Fruit fly (Drosophila melanogaster) whole organism, embryonic: ENCODE measurements around the gene Or74a.

Experiments
- ATbp ChIP-seq: fragments of 200-800 bp; sonication (Bioruptor generic); optimal IDR thresholded peaks from 2 replicates; lab custom pipeline; 2017; ENCODE audit warnings: missing biosample characterization, mild to moderate bottlenecking, missing genetic modification characterization, missing genetic modification reagents
- Antp ChIP-seq: fragments of 200-800 bp; sonication (Bioruptor generic); optimal IDR thresholded peaks from 3 replicates; lab custom pipeline; 2016; ENCODE audit warnings: missing biosample characterization, missing genetic modification characterization
- CG11695 ChIP-seq: fragments of 200-800 bp; sonication (Bioruptor generic); IDR thresholded peaks from 3 replicates; pipeline ENCODE4 v1.3.6; 2022; ENCODE audit warnings: missing biosample characterization, missing genetic modification characterization
- CG12155 ChIP-seq: fragments of 200-800 bp; sonication (Bioruptor generic); optimal IDR thresholded peaks from 3 replicates; lab custom pipeline; 2016; ENCODE audit warnings: missing biosample characterization, missing genetic modification characterization
- CG12942 ChIP-seq: fragments of 200-800 bp; sonication (Bioruptor generic); optimal IDR thresholded peaks from 3 replicates; lab custom pipeline; 2016; ENCODE audit warnings: missing biosample characterization, missing genetic modification characterization
- CG13624 ChIP-seq: fragments of 200-800 bp; sonication (Bioruptor generic); optimal IDR thresholded peaks from 2 replicates; lab custom pipeline; 2016; ENCODE audit warnings: missing biosample characterization, missing genetic modification characterization
- CG14667 ChIP-seq: fragments of 200-800 bp; sonication (Bioruptor generic); IDR thresholded peaks from 2 replicates; pipeline ENCODE4 v1.3.6; 2022; ENCODE audit warnings: missing biosample characterization, missing genetic modification characterization
- CG16779 ChIP-seq: fragments of 200-800 bp; sonication (Bioruptor generic); IDR thresholded peaks from 2 replicates; pipeline ENCODE4 v1.3.6; 2022; ENCODE audit warnings: missing biosample characterization, missing genetic modification characterization
- CG17328 ChIP-seq: fragments of 200-800 bp; sonication (Bioruptor generic); IDR thresholded peaks from 2 replicates; pipeline ENCODE4 v1.3.6; 2022; ENCODE audit warnings: missing biosample characterization, missing genetic modification characterization
- CG18599 ChIP-seq: fragments of 200-800 bp; sonication (Bioruptor generic); optimal IDR thresholded peaks from 3 replicates; lab custom pipeline; 2017; ENCODE audit warnings: missing biosample characterization, missing genetic modification characterization, mild to moderate bottlenecking, moderate library complexity, missing genetic modification reagents
- CG2202 ChIP-seq: fragments of 200-800 bp; sonication (Bioruptor generic); optimal IDR thresholded peaks from 2 replicates; lab custom pipeline; 2018; ENCODE audit warnings: missing biosample characterization, mild to moderate bottlenecking, missing genetic modification characterization
- CG2678 ChIP-seq: fragments of 200-800 bp; sonication (Bioruptor generic); optimal IDR thresholded peaks from 3 replicates; lab custom pipeline; 2019; ENCODE audit warnings: missing biosample characterization, mild to moderate bottlenecking, missing genetic modification characterization, moderate library complexity
- CG32767 ChIP-seq: fragments of 200-800 bp; sonication (Bioruptor generic); IDR thresholded peaks from 2 replicates; pipeline ENCODE4 v1.3.6; 2022; ENCODE audit warnings: missing biosample characterization, missing genetic modification characterization
- CG4404 ChIP-seq: fragments of 200-800 bp; sonication (Bioruptor generic); IDR thresholded peaks from 2 replicates; pipeline ENCODE4 v1.3.6; 2022; ENCODE audit warnings: missing biosample characterization, missing genetic modification characterization
- CG4707 ChIP-seq: fragments of 200-800 bp; sonication (Bioruptor generic); optimal IDR thresholded peaks from 2 replicates; lab custom pipeline; 2018; ENCODE audit warnings: missing biosample characterization, mild to moderate bottlenecking, missing genetic modification characterization, moderate library complexity
- CG5245 ChIP-seq: fragments of 200-800 bp; sonication (Bioruptor generic); optimal IDR thresholded peaks from 3 replicates; lab custom pipeline; 2016; ENCODE audit warnings: missing biosample characterization, missing genetic modification characterization
- CG6654 ChIP-seq: fragments of 200-800 bp; sonication (Bioruptor generic); optimal IDR thresholded peaks from 2 replicates; lab custom pipeline; 2017; ENCODE audit warnings: missing biosample characterization, mild to moderate bottlenecking, missing genetic modification characterization
- CG6765 ChIP-seq: fragments of 200-800 bp; sonication (Bioruptor generic); optimal IDR thresholded peaks from 3 replicates; lab custom pipeline; 2017; ENCODE audit warnings: missing biosample characterization, mild to moderate bottlenecking, missing genetic modification characterization
- CG7928 ChIP-seq: fragments of 200-800 bp; sonication (Bioruptor generic); optimal IDR thresholded peaks from 2 replicates; lab custom pipeline; 2017; ENCODE audit warnings: missing biosample characterization, mild to moderate bottlenecking, missing genetic modification characterization
- CG8290 ChIP-seq, 3 experiments: fragments of 200-800 bp; sonication (Bioruptor generic); optimal IDR thresholded peaks; 2 replicates each; lab custom pipeline; 2016 to 2019; ENCODE audit warnings: missing biosample characterization in 3 of 3, missing genetic modification characterization in 3 of 3, mild to moderate bottlenecking in 2 of 3, moderate library complexity in 1 of 3
- CG9437 ChIP-seq: fragments of 200-800 bp; sonication (Bioruptor generic); optimal IDR thresholded peaks from 2 replicates; lab custom pipeline; 2018; ENCODE audit warnings: missing biosample characterization, mild to moderate bottlenecking, missing genetic modification characterization
- CG9876 ChIP-seq: fragments of 200-800 bp; sonication (Bioruptor generic); optimal IDR thresholded peaks from 2 replicates; lab custom pipeline; 2016; ENCODE audit warnings: missing biosample characterization, missing genetic modification characterization
- D19B ChIP-seq: fragments of 200-800 bp; sonication (Bioruptor generic); optimal IDR thresholded peaks from 2 replicates; lab custom pipeline; 2017; ENCODE audit warnings: missing biosample characterization, mild to moderate bottlenecking, missing genetic modification characterization
- Dek ChIP-seq: fragments of 200-800 bp; sonication (Bioruptor generic); optimal IDR thresholded peaks from 3 replicates; lab custom pipeline; 2019; ENCODE audit warnings: missing biosample characterization, mild to moderate bottlenecking, missing genetic modification characterization, moderate library complexity
- Dip2 ChIP-seq: fragments of 200-800 bp; sonication (Bioruptor generic); IDR thresholded peaks from 2 replicates; pipeline ENCODE4 v1.3.6; 2022; ENCODE audit warnings: missing biosample characterization, missing genetic modification characterization
- Doc3 ChIP-seq: fragments of 200-800 bp; sonication (Bioruptor generic); IDR thresholded peaks from 3 replicates; pipeline ENCODE4 v1.3.6; 2022; ENCODE audit warnings: missing biosample characterization, missing genetic modification characterization; ENCODE audit not compliant: partially characterized antibody
- HmgD ChIP-seq: fragments of 200-800 bp; sonication (Bioruptor generic); optimal IDR thresholded peaks from 3 replicates; lab custom pipeline; 2016; ENCODE audit warnings: missing biosample characterization, missing genetic modification characterization
- NC2α ChIP-seq: fragments of 200-800 bp; sonication (Bioruptor generic); optimal IDR thresholded peaks from 2 replicates; lab custom pipeline; 2016; ENCODE audit warnings: missing biosample characterization, missing genetic modification characterization
- Poxn ChIP-seq: fragments of 200-800 bp; sonication (Bioruptor generic); IDR thresholded peaks from 2 replicates; pipeline ENCODE4 v1.3.6; 2022; ENCODE audit warnings: missing biosample characterization, missing genetic modification characterization
- Usf ChIP-seq: fragments of 200-800 bp; sonication (Bioruptor generic); optimal IDR thresholded peaks from 2 replicates; lab custom pipeline; 2017; ENCODE audit warnings: missing genotype, missing biosample characterization, missing genetic modification characterization
- ap ChIP-seq: fragments of 200-800 bp; sonication (Bioruptor generic); IDR thresholded peaks from 2 replicates; pipeline ENCODE4 v1.3.6; 2022; ENCODE audit warnings: missing biosample characterization, missing genetic modification characterization
- cas ChIP-seq: fragments of 200-800 bp; sonication (Bioruptor generic); IDR thresholded peaks from 2 replicates; pipeline ENCODE4 v1.3.6; 2022; ENCODE audit warnings: missing biosample characterization, missing genetic modification characterization
- crol ChIP-seq: fragments of 200-800 bp; sonication (Bioruptor generic); IDR thresholded peaks from 2 replicates; pipeline ENCODE4 v1.3.6; 2022; ENCODE audit warnings: missing biosample characterization, missing genetic modification characterization
- gcm ChIP-seq: fragments of 200-800 bp; sonication (Bioruptor generic); optimal IDR thresholded peaks from 2 replicates; lab custom pipeline; 2019; ENCODE audit warnings: missing biosample characterization, mild to moderate bottlenecking, missing genetic modification characterization, moderate library complexity
- gfzf ChIP-seq: fragments of 200-800 bp; sonication (Bioruptor generic); optimal IDR thresholded peaks from 2 replicates; lab custom pipeline; 2016; ENCODE audit warnings: missing biosample characterization, mild to moderate bottlenecking, missing genetic modification characterization, moderate library complexity
- grau ChIP-seq: fragments of 200-800 bp; optimal IDR thresholded peaks from 3 replicates; lab custom pipeline; 2019; ENCODE audit warnings: missing biosample characterization, mild to moderate bottlenecking, missing genetic modification characterization, moderate library complexity
- insv ChIP-seq, 2 experiments: fragments of 200-800 bp; sonication (Bioruptor generic); optimal IDR thresholded peaks; 3 replicates each; lab custom pipeline; 2016 to 2018; ENCODE audit warnings: missing biosample characterization in 2 of 2, missing genetic modification characterization in 2 of 2
- jing ChIP-seq: fragments of 200-800 bp; sonication (Bioruptor generic); optimal IDR thresholded peaks from 2 replicates; lab custom pipeline; 2018; ENCODE audit warnings: missing biosample characterization, mild to moderate bottlenecking, missing genetic modification characterization
- ken ChIP-seq: fragments of 200-800 bp; sonication (Bioruptor generic); IDR thresholded peaks from 3 replicates; pipeline ENCODE4 v1.3.6; 2022; ENCODE audit warnings: missing biosample characterization, missing genetic modification characterization
- onecut ChIP-seq: fragments of 200-800 bp; sonication (Bioruptor generic); IDR thresholded peaks from 2 replicates; pipeline ENCODE4 v1.3.6; 2022; ENCODE audit warnings: missing biosample characterization, missing genetic modification characterization
- p53 ChIP-seq: fragments of 200-800 bp; sonication (Bioruptor generic); optimal IDR thresholded peaks from 2 replicates; lab custom pipeline; 2016; ENCODE audit warnings: missing biosample characterization, missing genetic modification characterization
- pan ChIP-seq, 4 experiments: fragments of >200 bp in 3 of 4; fragments of 200-800 bp in 1 of 4; sonication (Bioruptor generic) in 1 of 4; optimal IDR thresholded peaks in 3 of 4; IDR thresholded peaks in 1 of 4; 2 replicates each; pipeline versions ENCODE4 v1.3.6 to Lab custom; 2017 to 2022; ENCODE audit warnings: missing biosample characterization in 2 of 4, missing genetic modification characterization in 2 of 4, mixed read lengths in 1 of 4
- peb ChIP-seq: fragments of 200-800 bp; sonication (Bioruptor generic); IDR thresholded peaks from 2 replicates; pipeline ENCODE4 v1.3.6; 2022; ENCODE audit warnings: missing biosample characterization, missing genetic modification characterization
- psq ChIP-seq: fragments of 200-800 bp; sonication (Bioruptor generic); optimal IDR thresholded peaks from 2 replicates; lab custom pipeline; 2017; ENCODE audit warnings: missing biosample characterization, missing genetic modification characterization
- sc ChIP-seq, 3 experiments: fragments of >200 bp in 2 of 3; fragments of 200-800 bp in 1 of 3; sonication (Bioruptor generic) in 1 of 3; optimal IDR thresholded peaks; 2 replicates in 2 of 3; 3 replicates in 1 of 3; lab custom pipeline; 2017; ENCODE audit warnings: mild to moderate bottlenecking in 1 of 3, missing biosample characterization in 1 of 3, missing genetic modification characterization in 1 of 3, missing genetic modification reagents in 1 of 3
- slbo ChIP-seq: fragments of 200-800 bp; sonication (Bioruptor generic); IDR thresholded peaks from 2 replicates; pipeline ENCODE4 v1.3.6; 2022; ENCODE audit warnings: missing biosample characterization, missing genetic modification characterization
- slou ChIP-seq: fragments of 200-800 bp; sonication (Bioruptor generic); optimal IDR thresholded peaks from 3 replicates; lab custom pipeline; 2016; ENCODE audit warnings: missing biosample characterization, missing genetic modification characterization
- so ChIP-seq: fragments of 200-800 bp; sonication (Bioruptor generic); IDR thresholded peaks from 3 replicates; pipeline ENCODE4 v1.3.6; 2022; ENCODE audit warnings: missing biosample characterization, missing genetic modification characterization
- twi ChIP-seq: fragments of 200-800 bp; optimal IDR thresholded peaks from 2 replicates; lab custom pipeline; 2019; ENCODE audit warnings: missing biosample characterization, mild to moderate bottlenecking, missing genetic modification characterization, moderate library complexity
- unpg ChIP-seq: fragments of 200-800 bp; sonication (Bioruptor generic); optimal IDR thresholded peaks from 3 replicates; lab custom pipeline; 2018; ENCODE audit warnings: missing biosample characterization, mild to moderate bottlenecking, missing genetic modification characterization, moderate library complexity

Gene Or74a

DNA sequence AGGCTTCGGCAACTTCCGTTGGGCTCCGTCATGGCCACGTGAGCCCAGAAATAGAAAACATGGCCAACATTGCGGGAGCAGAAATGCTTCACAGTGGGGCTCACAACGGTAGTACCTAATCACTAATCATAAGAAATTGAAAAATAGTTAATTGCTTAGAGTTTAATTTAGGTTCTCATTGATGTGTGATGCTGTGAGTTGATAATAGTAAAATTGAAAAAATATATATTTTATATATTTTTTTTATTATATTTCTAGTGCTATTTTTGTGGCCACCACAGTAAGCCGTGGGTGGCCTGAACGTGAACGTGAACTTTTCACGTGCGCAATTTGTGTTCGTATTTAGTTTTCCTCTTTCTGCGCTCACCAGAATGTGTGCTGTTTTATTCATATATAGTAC lies 18.5 kb downstream of the Or74a start (continued):
- TF ChIP-seq Poxn (GFP tag; lab: Robert Waterston, UW): no peak
- peak; percentile 6 for TF ChIP-seq Dek (tag; lab: Kevin White, UChicago)
- no peak for TF ChIP-seq Doc3 (GFP tag; lab: Robert Waterston, UW)
- no peak for TF ChIP-seq gfzf
- TF ChIP-seq ATbp: peak; percentile 27
- no peak for TF ChIP-seq CG9437 (GFP tag; lab: Kevin White, UChicago)
- TF ChIP-seq CG18599 (GFP tag; lab: Kevin White, UChicago): peak; percentile 87
- no peak for TF ChIP-seq Antp (GFP tag; lab: Kevin White, UChicago)
- no peak for TF ChIP-seq sc (optimal IDR thresholded peaks at IDR 0.05; lab: Kevin White, UChicago)
- no peak for TF ChIP-seq sc (GFP tag; optimal IDR thresholded peaks at IDR 0.05; lab: Kevin White, UChicago)
- TF ChIP-seq pan (optimal IDR thresholded peaks at IDR 0.05; lab: Kevin White, UChicago): no peak
- peak in 1 of 2 experiments; percentile 60 for TF ChIP-seq pan (GFP tag; optimal IDR thresholded peaks at IDR 0.05 in 1 of 2, IDR thresholded peaks at IDR 0.05 in 1 of 2)
- no peak for TF ChIP-seq CG8290 (GFP tag; optimal IDR thresholded peaks at IDR 0.05; lab: Kevin White, UChicago)
- no peak for TF ChIP-seq CG8290 (tag; optimal IDR thresholded peaks at IDR 0.05; lab: Kevin White, UChicago)
- no peak for TF ChIP-seq psq (GFP tag; lab: Kevin White, UChicago)
- TF ChIP-seq CG6765: no peak
- TF ChIP-seq CG17328 (GFP tag; lab: Robert Waterston, UW): 0 out of 2 replicates have a peak, but pooled peaks have one; percentile 45
- peak; percentile 61 for TF ChIP-seq CG2678 (tag; lab: Kevin White, UChicago)
- TF ChIP-seq CG7928 (GFP tag; lab: Kevin White, UChicago): no peak
- TF ChIP-seq CG2202 (tag; lab: Kevin White, UChicago): no peak
- no peak for TF ChIP-seq CG12155 (GFP tag; lab: Kevin White, UChicago)
- 0 out of 2 replicates have a peak, but pooled peaks have one; percentile 23 for TF ChIP-seq CG32767 (GFP tag; lab: Robert Waterston, UW)
- TF ChIP-seq Dip2 (GFP tag; lab: Robert Waterston, UW): no peak
- peak; percentile 45 for TF ChIP-seq CG14667 (GFP tag; lab: Robert Waterston, UW)
- TF ChIP-seq CG9876 (GFP tag; lab: Kevin White, UChicago): no peak
- TF ChIP-seq CG13624 (GFP tag; lab: Kevin White, UChicago): no peak
- TF ChIP-seq gcm (GFP tag; lab: Kevin White, UChicago): peak; percentile 22
- no peak for TF ChIP-seq twi (tag; lab: Kevin White, UChicago)
- peak; percentile 61; the same call in 2 of the 3 replicates for TF ChIP-seq CG11695 (GFP tag; lab: Robert Waterston, UW)
- no peak for TF ChIP-seq CG16779
- TF ChIP-seq Usf (GFP tag; lab: Kevin White, UChicago): no peak
- TF ChIP-seq ap (GFP tag; lab: Robert Waterston, UW): no peak
- TF ChIP-seq NC2α (GFP tag; lab: Kevin White, UChicago): no peak
- TF ChIP-seq CG12942 (GFP tag; lab: Kevin White, UChicago): no peak
- no peak for TF ChIP-seq insv (GFP tag; optimal IDR thresholded peaks at IDR 0.05; lab: Kevin White, UChicago)
- no peak for TF ChIP-seq p53 (GFP tag; lab: Kevin White, UChicago)
- peak; percentile 47 for TF ChIP-seq grau (tag; lab: Kevin White, UChicago)
- no peak for TF ChIP-seq cas (GFP tag; lab: Robert Waterston, UW)
- peak; percentile 14 for TF ChIP-seq CG6654 (GFP tag; lab: Kevin White, UChicago)
- TF ChIP-seq HmgD: no peak
- no peak for TF ChIP-seq CG4707 (GFP tag; lab: Kevin White, UChicago)
- TF ChIP-seq slbo (GFP tag; lab: Robert Waterston, UW): peak; percentile 48; the same call in 1 of the 2 replicates
- TF ChIP-seq crol (GFP tag; lab: Robert Waterston, UW): no peak
- TF ChIP-seq D19B (GFP tag; lab: Kevin White, UChicago): no peak
- TF ChIP-seq jing (GFP tag; lab: Kevin White, UChicago): no peak
- TF ChIP-seq peb: no peak
- peak; percentile 60 for TF ChIP-seq unpg (GFP tag; lab: Kevin White, UChicago)
- no peak for TF ChIP-seq ken (GFP tag; lab: Robert Waterston, UW)
- no peak for TF ChIP-seq slou
- TF ChIP-seq CG4404 (GFP tag; lab: Robert Waterston, UW): peak; percentile 32; the same call in 1 of the 2 replicates
- no peak for TF ChIP-seq CG5245 (GFP tag; lab: Kevin White, UChicago)
- TF ChIP-seq onecut (GFP tag; lab: Robert Waterston, UW): peak; percentile 23; the same call in 1 of the 2 replicates
- no peak for TF ChIP-seq so (GFP tag; lab: Robert Waterston, UW)
